Worm (Caenorhabditis elegans): ENCODE measurements around the gene C10C6.13.
A peak's percentile ranks its signal among the peaks of the same experiment; 100 is the strongest.

The C10C6.13 gene

ce11 chrIV:11491422-11491821 is 21.9 kb upstream of the C10C6.13 start (continued):
- no peak for TF ChIP-seq unc-39 (tag; optimal IDR thresholded peaks at IDR 0.05)
- no peak for TF ChIP-seq nhr-6 (tag; optimal IDR thresholded peaks at IDR 0.05)
- TF ChIP-seq mdl-1 (tag; optimal IDR thresholded peaks at IDR 0.05) = no peak
- TF ChIP-seq dmd-4 (tag; optimal IDR thresholded peaks at IDR 0.05) = no peak
- TF ChIP-seq R02D3.7 (tag; optimal IDR thresholded peaks at IDR 0.05) = no peak
- TF ChIP-seq egl-27 (tag; optimal IDR thresholded peaks at IDR 0.05) = no peak
- TF ChIP-seq peb-1 (tag; optimal IDR thresholded peaks at IDR 0.05) = no peak
- TF ChIP-seq ztf-4 (tag; optimal IDR thresholded peaks at IDR 0.05) = peak; percentile 17
- no peak for TF ChIP-seq ceh-82 (tag; optimal IDR thresholded peaks at IDR 0.05)
- no peak for TF ChIP-seq unc-62 (GFP tag; optimal IDR thresholded peaks at IDR 0.05)
- no peak for TF ChIP-seq nhr-12 (tag; optimal IDR thresholded peaks at IDR 0.05)
- TF ChIP-seq aly-2 (tag; optimal IDR thresholded peaks at IDR 0.05) = no peak
- TF ChIP-seq lin-13 (GFP tag; optimal IDR thresholded peaks at IDR 0.05) = no peak
- TF ChIP-seq sem-4 (tag; optimal IDR thresholded peaks at IDR 0.05) = no peak
- peak; percentile 47 for TF ChIP-seq nhr-21 (tag; optimal IDR thresholded peaks at IDR 0.05)
- no peak for TF ChIP-seq nhr-237 (tag; optimal IDR thresholded peaks at IDR 0.05)

ce11 chrIV:11489610-11490339 is 20.2 kb upstream of the C10C6.13 start:
- TF ChIP-seq unc-39 (tag; optimal IDR thresholded peaks at IDR 0.05) (no peak), Y55F3AM.14 (GFP tag; optimal IDR thresholded peaks at IDR 0.05) (no peak), elt-3 (tag; optimal IDR thresholded peaks at IDR 0.05) (no peak), unc-55 (GFP tag; optimal IDR thresholded peaks at IDR 0.05) (no peak), ztf-4 (tag; optimal IDR thresholded peaks at IDR 0.05) (no peak), lin-11 (tag; optimal IDR thresholded peaks at IDR 0.05) (no peak), elt-1 (tag; optimal IDR thresholded peaks at IDR 0.05) (no peak), sma-9 (GFP tag; optimal IDR thresholded peaks at IDR 0.05) (peak; percentile 75), sma-9 (tag; optimal IDR thresholded peaks at IDR 0.05) (no peak), snpc-4 (tag; optimal IDR thresholded peaks at IDR 0.05) (no peak), nhr-23 (tag; optimal IDR thresholded peaks at IDR 0.05) (no peak), lin-13 (GFP tag; optimal IDR thresholded peaks at IDR 0.05) (peak; percentile 20), alr-1 (tag; optimal IDR thresholded peaks at IDR 0.05) (no peak), C34F6.9 (tag; optimal IDR thresholded peaks at IDR 0.05) (peak; percentile 42), nhr-77 (tag; optimal IDR thresholded peaks at IDR 0.05) (no peak), mbf-1 (tag; optimal IDR thresholded peaks at IDR 0.05) (no peak), F13H6.1 (tag; optimal IDR thresholded peaks at IDR 0.05) (peak; percentile 35), aly-2 (tag; optimal IDR thresholded peaks at IDR 0.05) (no peak), ZK546.5 (tag; optimal IDR thresholded peaks at IDR 0.05) (no peak), fos-1 (tag; optimal IDR thresholded peaks at IDR 0.05) (no peak), nhr-10 (tag; optimal IDR thresholded peaks at IDR 0.05) (no peak), mab-5 (tag; optimal IDR thresholded peaks at IDR 0.05) (no peak), skn-1 (tag; optimal IDR thresholded peaks at IDR 0.05) (no peak), ama-1 (optimal IDR thresholded peaks at IDR 0.05) (no peak), ztf-1 (GFP tag; conservative IDR thresholded peaks at IDR 0.05) (no peak), zag-1 (tag; optimal IDR thresholded peaks at IDR 0.05) (no peak), R02D3.7 (tag; optimal IDR thresholded peaks at IDR 0.05) (no peak), nhr-12 (tag; optimal IDR thresholded peaks at IDR 0.05) (no peak), lin-39 (tag; optimal IDR thresholded peaks at IDR 0.05) (no peak), ceh-16 (tag; optimal IDR thresholded peaks at IDR 0.05) (peak; percentile 38), nhr-6 (tag; optimal IDR thresholded peaks at IDR 0.05) (peak; percentile 73), nhr-237 (tag; optimal IDR thresholded peaks at IDR 0.05) (no peak), nhr-21 (tag; optimal IDR thresholded peaks at IDR 0.05) (peak; percentile 62), lsy-2 (tag; optimal IDR thresholded peaks at IDR 0.05) (peak in 1 of 2 experiments; percentile 55), ztf-11 (tag; optimal IDR thresholded peaks at IDR 0.05) (no peak), nhr-25 (tag; optimal IDR thresholded peaks at IDR 0.05) (peak; percentile 94), dmd-4 (tag; optimal IDR thresholded peaks at IDR 0.05) (no peak), ceh-82 (tag; optimal IDR thresholded peaks at IDR 0.05) (no peak), crh-2 (tag; optimal IDR thresholded peaks at IDR 0.05) (no peak), peb-1 (tag; optimal IDR thresholded peaks at IDR 0.05) (no peak), unc-62 (GFP tag; optimal IDR thresholded peaks at IDR 0.05) (no peak), gmeb-1 (tag; optimal IDR thresholded peaks at IDR 0.05) (no peak), sem-4 (tag; optimal IDR thresholded peaks at IDR 0.05) (peak; percentile 38), mdl-1 (tag; optimal IDR thresholded peaks at IDR 0.05) (no peak), nhr-129 (tag; optimal IDR thresholded peaks at IDR 0.05) (peak; percentile 64), sma-3 (GFP tag; optimal IDR thresholded peaks at IDR 0.05) (peak; percentile 70), blmp-1 (tag; optimal IDR thresholded peaks at IDR 0.05; ENCODE audit: insufficient read depth) (peak; percentile 76), nhr-11 (tag; optimal IDR thresholded peaks at IDR 0.05) (no peak), egl-27 (tag; optimal IDR thresholded peaks at IDR 0.05) (no peak)

Data from whole organism, L2 larva.